Worm (Caenorhabditis elegans) whole organism, mixed stage, embryonic: Measurements from ENCODE around the gene riok-3.

Experiments
- bed-3 ChIP-seq: fragments of 200-800 bp; sonication (Bioruptor generic); optimal IDR thresholded peaks from 3 replicates; lab custom pipeline; 2018; ENCODE audit warnings: mild to moderate bottlenecking, missing genetic modification characterization, moderate library complexity, missing compliant biosample characterization
- blmp-1 ChIP-seq: fragments of 150-350 bp; optimal IDR thresholded peaks from 2 replicates; lab custom pipeline; 2014; ENCODE audit warnings: missing biosample characterization, missing genetic modification characterization
- ceh-39 ChIP-seq: fragments of 150-350 bp; optimal IDR thresholded peaks from 2 replicates; lab custom pipeline; 2014; ENCODE audit warnings: missing biosample characterization, missing genetic modification characterization
- ceh-43 ChIP-seq: fragments of 200-800 bp; sonication (Bioruptor generic); optimal IDR thresholded peaks from 2 replicates; lab custom pipeline; 2018; ENCODE audit warnings: mild to moderate bottlenecking, missing genetic modification characterization, moderate library complexity, missing compliant biosample characterization
- ceh-83 ChIP-seq: fragments of 200-800 bp; sonication (Bioruptor generic); optimal IDR thresholded peaks from 2 replicates; lab custom pipeline; 2018; ENCODE audit warnings: mild to moderate bottlenecking, missing genetic modification characterization, missing compliant biosample characterization
- ces-1 ChIP-seq: fragments of 150-350 bp; optimal IDR thresholded peaks from 2 replicates; lab custom pipeline; 2014; ENCODE audit warnings: missing biosample characterization, missing genetic modification reagents, missing genetic modification characterization
- cnd-1 ChIP-seq: fragments of 200-800 bp; sonication (Bioruptor generic); optimal IDR thresholded peaks from 2 replicates; lab custom pipeline; 2018; ENCODE audit warnings: mild to moderate bottlenecking, missing genetic modification characterization, missing compliant biosample characterization
- drap-1 ChIP-seq: fragments of 200-800 bp; sonication (Bioruptor generic); optimal IDR thresholded peaks from 3 replicates; lab custom pipeline; 2018; ENCODE audit warnings: mild to moderate bottlenecking, missing genetic modification characterization, missing compliant biosample characterization
- elt-1 ChIP-seq: sonication (generic microtip); optimal IDR thresholded peaks from 2 replicates; lab custom pipeline; 2017; ENCODE audit warnings: missing genetic modification characterization, mild to moderate bottlenecking, missing compliant biosample characterization, antibody characterized with exemption, moderate library complexity, borderline replicate concordance; ENCODE audit not compliant: insufficient read depth
- elt-3 ChIP-seq: fragments of 150-350 bp; optimal IDR thresholded peaks from 2 replicates; lab custom pipeline; 2014; ENCODE audit warnings: missing biosample characterization, missing genetic modification characterization
- flh-1 ChIP-seq: fragments of 200-800 bp; sonication (Bioruptor generic); optimal IDR thresholded peaks from 2 replicates; lab custom pipeline; 2018; ENCODE audit warnings: mild to moderate bottlenecking, missing genetic modification characterization, moderate library complexity, missing compliant biosample characterization
- ham-2 ChIP-seq: fragments of 200-800 bp; sonication (Bioruptor generic); optimal IDR thresholded peaks from 2 replicates; lab custom pipeline; 2018; ENCODE audit warnings: mild to moderate bottlenecking, missing genetic modification characterization, missing compliant biosample characterization
- hlh-1 ChIP-seq: fragments of 150-350 bp; optimal IDR thresholded peaks from 2 replicates; lab custom pipeline; 2014; ENCODE audit warnings: missing biosample characterization, missing genetic modification reagents, missing genetic modification characterization
- lin-13 ChIP-seq: fragments of 150-350 bp; optimal IDR thresholded peaks from 2 replicates; lab custom pipeline; 2014; ENCODE audit warnings: missing biosample characterization, missing genetic modification characterization
- lin-32 ChIP-seq: fragments of 200-800 bp; sonication (Bioruptor generic); optimal IDR thresholded peaks from 2 replicates; lab custom pipeline; 2018; ENCODE audit warnings: mild to moderate bottlenecking, missing genetic modification characterization, missing compliant biosample characterization
- lsy-2 ChIP-seq: fragments of 150-350 bp; optimal IDR thresholded peaks from 2 replicates; lab custom pipeline; 2014; ENCODE audit warnings: missing biosample characterization, missing genetic modification characterization
- mab-5 ChIP-seq: fragments of 150-350 bp; optimal IDR thresholded peaks from 2 replicates; lab custom pipeline; 2014; ENCODE audit warnings: missing biosample characterization, missing genetic modification characterization
- mls-2 ChIP-seq: sonication (generic microtip); optimal IDR thresholded peaks from 2 replicates; lab custom pipeline; 2016; ENCODE audit warnings: mild to moderate bottlenecking, missing genetic modification characterization, moderate library complexity, missing compliant biosample characterization
- nhr-12 ChIP-seq: fragments of 150-350 bp; optimal IDR thresholded peaks from 2 replicates; lab custom pipeline; 2014; ENCODE audit warnings: missing biosample characterization, missing genetic modification characterization
- nhr-2 ChIP-seq: fragments of 150-350 bp; optimal IDR thresholded peaks from 2 replicates; lab custom pipeline; 2014; ENCODE audit warnings: missing biosample characterization, missing genetic modification characterization
- nhr-237 ChIP-seq: fragments of 150-350 bp; optimal IDR thresholded peaks from 2 replicates; lab custom pipeline; 2014; ENCODE audit warnings: missing biosample characterization, missing genetic modification characterization
- nhr-76 ChIP-seq: sonication (generic microtip); optimal IDR thresholded peaks from 2 replicates; lab custom pipeline; 2017; ENCODE audit warnings: missing biosample characterization, missing genetic modification characterization
- pha-4 ChIP-seq: fragments of 150-350 bp; optimal IDR thresholded peaks from 2 replicates; lab custom pipeline; 2018; ENCODE audit warnings: missing biosample characterization, missing genetic modification reagents, missing genetic modification characterization
- snpc-4 ChIP-seq: fragments of 150-350 bp; optimal IDR thresholded peaks from 2 replicates; lab custom pipeline; 2014; ENCODE audit warnings: missing biosample characterization, missing genetic modification characterization
- sptf-1 ChIP-seq: sonication (generic microtip); optimal IDR thresholded peaks from 2 replicates; lab custom pipeline; 2017; ENCODE audit warnings: mild to moderate bottlenecking, missing genetic modification characterization, moderate library complexity, missing compliant biosample characterization
- tbx-8 ChIP-seq: fragments of 200-800 bp; sonication (Bioruptor generic); optimal IDR thresholded peaks from 2 replicates; lab custom pipeline; 2018; ENCODE audit warnings: mild to moderate bottlenecking, missing genetic modification characterization, moderate library complexity, missing compliant biosample characterization
- unc-120 ChIP-seq: sonication (generic microtip); optimal IDR thresholded peaks from 2 replicates; lab custom pipeline; 2017; ENCODE audit warnings: missing genetic modification characterization, missing compliant biosample characterization; ENCODE audit not compliant: poor library complexity, severe bottlenecking
- unc-39 ChIP-seq: fragments of 150-350 bp; optimal IDR thresholded peaks from 2 replicates; lab custom pipeline; 2014; ENCODE audit warnings: missing biosample characterization, missing genetic modification characterization
- zip-8 ChIP-seq: fragments of 150-350 bp; optimal IDR thresholded peaks from 2 replicates; lab custom pipeline; 2014; ENCODE audit warnings: missing biosample characterization, missing genetic modification characterization

riok-3 gene

DNA sequence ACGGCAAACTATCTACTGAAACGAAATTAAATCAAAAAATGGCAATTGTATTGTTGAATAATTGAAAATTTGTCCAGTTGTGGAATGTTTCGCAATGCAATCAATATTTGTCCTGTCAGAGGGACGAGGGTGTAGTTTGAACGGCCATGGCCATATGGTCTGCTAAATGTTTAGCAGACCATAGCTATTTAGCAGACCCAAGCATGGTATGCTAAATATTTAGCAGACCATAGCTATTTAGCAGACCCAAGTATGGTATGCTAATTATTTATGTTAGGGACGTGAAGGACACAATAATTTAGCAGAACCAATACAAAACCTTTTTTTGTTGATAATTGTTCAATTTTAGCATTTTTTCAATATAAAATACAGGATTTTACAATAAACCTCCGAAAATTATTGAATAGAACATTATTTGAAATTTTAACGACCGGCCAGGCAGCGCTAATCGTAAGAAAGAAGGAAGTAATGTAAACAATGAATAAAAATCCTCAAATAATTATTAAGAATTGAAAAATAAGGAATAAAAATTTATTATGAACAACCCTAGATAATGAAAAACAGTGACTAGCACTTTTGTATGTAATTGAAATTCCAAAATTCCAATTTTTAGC lies at the start of gene riok-3:
Gene riok-3, minus strand, starts transcription at position 15 of the 614 bp plus-strand sequence.
- TF ChIP-seq blmp-1 (tag; lab: Kevin White, UChicago) (no peak), nhr-237 (tag; lab: Kevin White, UChicago) (no peak), ham-2 (GFP tag; lab: Kevin White, UChicago) (peak; percentile 29), cnd-1 (tag; lab: Kevin White, UChicago) (no peak), nhr-12 (tag; lab: Kevin White, UChicago) (no peak), pha-4 (tag; lab: Kevin White, UChicago) (no peak), drap-1 (GFP tag; lab: Kevin White, UChicago) (no peak), lin-32 (GFP tag; lab: Kevin White, UChicago) (no peak), ces-1 (GFP tag; lab: Kevin White, UChicago) (no peak), mab-5 (tag; lab: Kevin White, UChicago) (no peak), nhr-2 (tag; lab: Kevin White, UChicago) (peak; percentile 55)
- TF ChIP-seq, all 35 proteins: peak for 2

DNA sequence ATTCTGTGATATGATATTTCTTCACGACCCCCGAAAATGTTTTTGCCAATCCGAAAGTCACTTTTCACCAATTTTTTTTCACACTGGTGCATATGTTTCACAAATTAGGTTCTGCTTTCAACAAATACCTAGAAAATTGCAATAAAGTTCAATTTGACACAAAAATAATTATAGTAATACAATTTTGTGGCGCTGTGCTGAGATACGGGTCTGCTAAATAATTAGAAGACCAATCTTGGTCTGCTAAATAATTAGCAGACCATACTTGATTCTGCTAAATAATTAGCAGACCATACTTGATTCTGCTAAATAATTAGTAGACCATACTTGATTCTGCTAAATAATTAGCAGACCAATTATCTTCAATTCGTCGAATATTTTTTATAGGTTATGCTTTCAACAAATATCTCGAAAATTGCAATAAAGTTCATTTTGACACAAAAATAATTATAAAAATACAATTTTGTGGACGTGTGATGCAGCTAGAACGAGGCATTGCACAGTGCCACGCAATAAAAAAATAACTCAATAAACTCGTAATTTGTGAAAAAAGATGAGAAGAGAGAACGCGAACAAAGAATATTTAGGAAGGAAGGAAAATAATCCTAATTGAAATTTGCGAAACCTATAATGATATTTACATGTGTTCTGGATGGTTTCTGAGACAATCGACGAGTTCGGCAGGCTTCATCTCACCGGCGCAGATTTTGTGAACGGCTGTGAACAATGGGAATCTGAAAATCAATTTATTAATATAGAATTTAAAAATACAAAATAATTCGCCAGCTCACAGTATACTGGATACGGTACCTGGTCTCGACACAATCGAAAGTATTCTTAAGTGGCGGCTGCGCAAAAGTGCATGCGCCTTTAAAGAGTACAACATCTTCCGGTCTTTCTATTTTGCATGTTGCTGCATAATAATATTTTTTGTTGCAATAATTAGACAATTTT lies 49.1 kb upstream of the riok-3 start:
- no peak for TF ChIP-seq blmp-1 (tag; lab: Kevin White, UChicago)
- peak; percentile 75 for TF ChIP-seq ceh-43 (GFP tag; lab: Kevin White, UChicago)
- TF ChIP-seq nhr-76 (tag; lab: Kevin White, UChicago): no peak
- TF ChIP-seq sptf-1 (tag; lab: Kevin White, UChicago): peak; percentile 1
- no peak for TF ChIP-seq mls-2 (tag; lab: Kevin White, UChicago)
- TF ChIP-seq drap-1 (GFP tag; lab: Kevin White, UChicago): no peak
- TF ChIP-seq elt-1 (tag; lab: Kevin White, UChicago): no peak
- TF ChIP-seq ham-2 (GFP tag; lab: Kevin White, UChicago): no peak
- no peak for TF ChIP-seq elt-3 (tag; lab: Kevin White, UChicago)
- TF ChIP-seq nhr-237 (tag; lab: Kevin White, UChicago): no peak
- no peak for TF ChIP-seq lin-13 (tag; lab: Kevin White, UChicago)
- TF ChIP-seq flh-1: no peak

DNA sequence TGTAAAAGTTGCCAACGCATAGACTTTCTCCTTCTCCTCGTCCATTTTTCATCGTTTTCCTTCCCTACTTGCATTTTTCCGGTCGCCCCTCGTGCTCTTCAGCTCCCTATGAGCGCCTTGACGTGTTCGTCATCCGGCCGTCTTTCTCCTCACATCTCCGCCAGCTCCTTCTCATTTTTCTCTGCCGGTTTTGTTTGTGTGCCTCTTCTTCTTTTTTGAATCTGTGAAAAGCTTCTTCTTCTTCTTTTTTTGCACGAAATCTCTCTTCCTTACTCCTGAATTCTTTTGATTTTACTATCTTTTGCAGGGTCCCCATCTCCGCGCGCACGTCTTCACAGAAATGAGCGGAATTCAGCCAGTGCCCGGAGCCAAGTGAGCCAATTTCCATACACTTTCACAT lies 46.7 kb upstream of the riok-3 start, which contains the start of gene K11H3.3:
Gene K11H3.3, plus strand, starts transcription at position 308 of the 400 bp plus-strand sequence.
- TF ChIP-seq ceh-39 (tag; lab: Kevin White, UChicago): no peak
- no peak for TF ChIP-seq mls-2 (tag; lab: Kevin White, UChicago)
- TF ChIP-seq snpc-4 (tag; lab: Kevin White, UChicago): no peak
- no peak for TF ChIP-seq unc-39
- no peak for TF ChIP-seq ces-1 (GFP tag; lab: Kevin White, UChicago)
- no peak for TF ChIP-seq nhr-237 (tag; lab: Kevin White, UChicago)
- TF ChIP-seq cnd-1 (tag; lab: Kevin White, UChicago): no peak
- TF ChIP-seq ceh-83 (GFP tag; lab: Kevin White, UChicago): no peak
- TF ChIP-seq hlh-1 (tag; lab: Kevin White, UChicago): no peak

DNA sequence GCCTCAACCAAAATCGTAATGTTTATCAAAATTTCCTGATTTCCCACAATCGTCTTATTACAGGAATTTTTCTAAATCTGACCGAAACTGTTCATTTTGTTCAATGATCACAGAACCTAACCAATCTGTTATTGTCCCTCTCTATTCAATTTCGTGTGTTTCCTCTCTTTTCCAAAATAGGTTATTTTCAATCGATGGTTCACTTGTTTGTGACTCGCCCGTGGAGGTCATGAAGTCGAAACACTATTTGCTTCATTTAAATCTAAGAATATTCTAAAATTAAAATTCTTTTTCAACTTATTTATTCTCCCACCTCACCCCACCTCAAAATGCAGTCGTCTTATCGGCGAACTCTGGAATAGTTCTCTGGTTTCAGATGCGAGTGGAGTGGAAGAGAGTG lies 46.1 kb upstream of the riok-3 start:
- TF ChIP-seq ceh-83 (GFP tag; lab: Kevin White, UChicago): no peak
- TF ChIP-seq zip-8: no peak
- no peak for TF ChIP-seq ham-2 (GFP tag; lab: Kevin White, UChicago)
- no peak for TF ChIP-seq lsy-2 (tag; lab: Kevin White, UChicago)
- no peak for TF ChIP-seq blmp-1 (tag; lab: Kevin White, UChicago)
- no peak for TF ChIP-seq ceh-43 (GFP tag; lab: Kevin White, UChicago)
- TF ChIP-seq unc-39: no peak
- TF ChIP-seq lin-32 (GFP tag; lab: Kevin White, UChicago): no peak
- TF ChIP-seq unc-120 (tag; lab: Kevin White, UChicago): no peak
- TF ChIP-seq bed-3 (GFP tag; lab: Kevin White, UChicago): no peak

- TF ChIP-seq tbx-8 (GFP tag; lab: Kevin White, UChicago): no peak
Observed at ce11 chrIII:9849950-9850349, 45.1 kb upstream of the riok-3 start.
